Fruit fly (Drosophila melanogaster) whole organism, adult: Measurements from ENCODE around the gene Pfas.

Experiments used
- CG11617 ChIP-seq: fragments of 200-800 bp; sonication (Bioruptor generic); optimal IDR thresholded peaks from 2 replicates; lab custom pipeline; 2017; ENCODE audit warnings: mild to moderate bottlenecking, missing biosample characterization, missing genetic modification reagents, missing genetic modification characterization
- CG12768 ChIP-seq: fragments of 200-800 bp; sonication (Bioruptor generic); optimal IDR thresholded peaks from 2 replicates; lab custom pipeline; 2017; ENCODE audit warnings: missing biosample characterization, missing genetic modification characterization, mild to moderate bottlenecking, moderate library complexity, missing genetic modification reagents
- CG14711 ChIP-seq: fragments of 200-800 bp; sonication (Bioruptor generic); optimal IDR thresholded peaks from 2 replicates; lab custom pipeline; 2018; ENCODE audit warnings: missing biosample characterization, mild to moderate bottlenecking, missing genetic modification characterization, moderate library complexity
- CG1620 ChIP-seq: fragments of 200-800 bp; sonication (Bioruptor generic); optimal IDR thresholded peaks from 2 replicates; lab custom pipeline; 2016; ENCODE audit warnings: missing biosample characterization, missing genetic modification characterization
- CG33017 ChIP-seq: fragments of 200-800 bp; sonication (Bioruptor generic); optimal IDR thresholded peaks from 2 replicates; lab custom pipeline; 2018; ENCODE audit warnings: missing biosample characterization, mild to moderate bottlenecking, missing genetic modification characterization, moderate library complexity
- CG5204 ChIP-seq: fragments of 200-800 bp; sonication (Bioruptor generic); optimal IDR thresholded peaks from 2 replicates; lab custom pipeline; 2016; ENCODE audit warnings: missing biosample characterization, missing genetic modification characterization
- CG7045 ChIP-seq: fragments of 200-800 bp; sonication (Bioruptor generic); optimal IDR thresholded peaks from 2 replicates; lab custom pipeline; 2017; ENCODE audit warnings: missing biosample characterization, mild to moderate bottlenecking, missing genetic modification characterization
- CG7101 ChIP-seq: fragments of 200-800 bp; sonication (Bioruptor generic); optimal IDR thresholded peaks from 2 replicates; lab custom pipeline; 2018; ENCODE audit warnings: missing biosample characterization, mild to moderate bottlenecking, missing genetic modification characterization, moderate library complexity
- Clk ChIP-seq: fragments of 200-800 bp; sonication (Bioruptor generic); optimal IDR thresholded peaks from 2 replicates; lab custom pipeline; 2017; ENCODE audit warnings: missing biosample characterization, missing genetic modification characterization
- Crg-1 ChIP-seq: fragments of 200-800 bp; sonication (Bioruptor generic); optimal IDR thresholded peaks from 2 replicates; lab custom pipeline; 2016; ENCODE audit warnings: missing biosample characterization, missing genetic modification characterization
- Hr96 ChIP-seq: fragments of 200-800 bp; sonication (Bioruptor generic); optimal IDR thresholded peaks from 2 replicates; lab custom pipeline; 2016; ENCODE audit warnings: missing biosample characterization, missing genetic modification characterization
- Mnt ChIP-seq: fragments of 200-800 bp; sonication (Bioruptor generic); optimal IDR thresholded peaks from 2 replicates; lab custom pipeline; 2016; ENCODE audit warnings: missing biosample characterization, mild to moderate bottlenecking, missing genetic modification characterization
- bab1 ChIP-seq: fragments of 200-800 bp; sonication (Bioruptor generic); optimal IDR thresholded peaks from 3 replicates; lab custom pipeline; 2019; ENCODE audit warnings: missing biosample characterization, mild to moderate bottlenecking, missing genetic modification characterization, moderate library complexity
- cic ChIP-seq: fragments of 200-800 bp; sonication (Bioruptor generic); optimal IDR thresholded peaks from 2 replicates; lab custom pipeline; 2017; ENCODE audit warnings: missing biosample characterization, mild to moderate bottlenecking, missing genetic modification characterization, moderate library complexity
- cnc ChIP-seq, 2 experiments: fragments of >200 bp; optimal IDR thresholded peaks; 2 replicates each; lab custom pipeline; 2017
- kay ChIP-seq: fragments of 200-800 bp; sonication (Bioruptor generic); peaks from one replicate; lab custom pipeline; 2016; ENCODE audit warnings: missing biosample characterization, missing genetic modification characterization, borderline replicate concordance
- ovo ChIP-seq: fragments of 200-800 bp; sonication (Bioruptor generic); optimal IDR thresholded peaks from 2 replicates; lab custom pipeline; 2016; ENCODE audit warnings: missing biosample characterization, missing genetic modification characterization
- pad ChIP-seq: fragments of 200-800 bp; sonication (Bioruptor generic); optimal IDR thresholded peaks from 3 replicates; lab custom pipeline; 2017; ENCODE audit warnings: missing biosample characterization, missing genetic modification characterization, mild to moderate bottlenecking, moderate library complexity, missing genetic modification reagents
- tj ChIP-seq: fragments of 200-800 bp; sonication (Bioruptor generic); optimal IDR thresholded peaks from 3 replicates; lab custom pipeline; 2017; ENCODE audit warnings: missing biosample characterization, mild to moderate bottlenecking, missing genetic modification characterization, moderate library complexity
- toe ChIP-seq: fragments of 200-800 bp; sonication (Bioruptor generic); optimal IDR thresholded peaks from 2 replicates; lab custom pipeline; 2016; ENCODE audit warnings: missing biosample characterization, missing genetic modification characterization

Gene Pfas

DNA sequence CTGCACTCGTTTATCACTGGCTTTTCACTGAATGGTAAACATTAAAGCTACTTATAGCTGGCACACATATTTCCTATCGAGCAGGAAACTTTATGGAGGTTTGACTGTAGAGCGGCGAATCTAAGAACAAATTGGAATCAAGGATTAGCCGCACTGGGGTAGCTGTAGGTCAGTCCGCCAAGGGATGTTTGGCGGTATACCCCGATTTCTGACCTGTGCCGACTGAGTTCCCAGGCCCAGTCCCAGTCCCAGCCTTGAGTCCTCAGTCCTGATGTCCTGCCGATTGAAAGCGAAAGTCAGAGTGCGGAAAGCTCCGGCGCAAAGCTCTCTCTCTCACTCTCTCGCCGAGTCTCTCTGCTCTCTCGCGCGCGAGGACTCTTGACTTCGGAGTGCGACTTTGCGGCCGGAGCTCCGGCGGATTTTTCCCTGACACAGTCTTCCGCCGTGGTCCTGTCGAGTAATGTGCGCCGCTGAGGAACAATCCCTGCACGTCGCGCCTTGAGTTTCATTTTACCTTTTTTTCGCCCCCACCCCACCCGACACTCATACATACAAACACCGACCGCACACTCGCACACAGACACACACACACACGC is 8.1 kb upstream of the Pfas start, which contains the start of gene CG13995:
TSS of gene CG13995 (plus strand) at position 429 of the 596 bp plus-strand sequence.
- TF ChIP-seq bab1 (GFP tag; lab: Kevin White, UChicago) (no peak), CG12768 (GFP tag; lab: Kevin White, UChicago) (no peak), CG11617 (GFP tag; lab: Kevin White, UChicago) (no peak), CG7101 (tag; lab: Kevin White, UChicago) (no peak), CG33017 (no peak), CG5204 (GFP tag; lab: Kevin White, UChicago) (no peak), CG14711 (tag; lab: Kevin White, UChicago) (no peak), Crg-1 (no peak), Clk (GFP tag; lab: Kevin White, UChicago) (no peak), kay (GFP tag; lab: Kevin White, UChicago) (no peak), cnc (optimal IDR thresholded peaks at IDR 0.05; lab: Kevin White, UChicago) (no peak), cic (no peak)

DNA sequence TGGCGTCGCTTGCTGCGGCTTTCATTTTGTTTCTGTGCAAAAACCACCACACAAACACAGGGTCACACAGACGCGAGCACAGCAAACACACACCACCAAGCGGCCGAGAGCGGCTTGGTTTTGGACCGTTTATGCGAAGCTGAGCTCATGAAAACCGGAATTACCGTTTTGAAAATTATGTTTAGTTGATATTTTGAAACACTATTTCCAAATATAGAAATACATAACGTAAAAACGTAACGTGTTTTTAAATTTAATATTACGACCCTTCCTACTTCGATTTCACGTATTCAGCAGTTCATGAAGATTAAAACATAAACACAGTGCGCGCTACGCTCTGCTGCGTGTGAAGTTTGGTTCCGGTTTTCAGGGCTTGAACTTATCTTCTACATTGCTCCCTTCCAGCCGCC is 5.4 kb upstream of the Pfas start:
- peak; percentile 71 for TF ChIP-seq tj (GFP tag; lab: Kevin White, UChicago)
- peak; percentile 47 for TF ChIP-seq Clk (GFP tag; lab: Kevin White, UChicago)
- peak; percentile 94 for TF ChIP-seq CG7045 (GFP tag; lab: Kevin White, UChicago)
- peak; percentile 90 for TF ChIP-seq CG12768 (GFP tag; lab: Kevin White, UChicago)
- TF ChIP-seq CG5204 (GFP tag; lab: Kevin White, UChicago): no peak
- peak; percentile 57 for TF ChIP-seq CG1620
- TF ChIP-seq Crg-1: peak; percentile 34
- TF ChIP-seq bab1 (GFP tag; lab: Kevin White, UChicago): peak; percentile 95
- TF ChIP-seq CG11617 (GFP tag; lab: Kevin White, UChicago): peak; percentile 94
- peak; percentile 3 for TF ChIP-seq ovo (GFP tag; lab: Kevin White, UChicago)
- no peak for TF ChIP-seq kay (GFP tag; lab: Kevin White, UChicago)
- TF ChIP-seq pad (GFP tag; lab: Kevin White, UChicago): peak; percentile 59
- peak; percentile 60 for TF ChIP-seq cic
- TF ChIP-seq CG14711 (tag; lab: Kevin White, UChicago): peak; percentile 88
- peak; percentile 90 for TF ChIP-seq toe
- TF ChIP-seq CG33017: peak; percentile 96
- no peak for TF ChIP-seq cnc (optimal IDR thresholded peaks at IDR 0.05; lab: Kevin White, UChicago)
- peak; percentile 66 for TF ChIP-seq Mnt (GFP tag; lab: Kevin White, UChicago)
- TF ChIP-seq Hr96 (GFP tag; lab: Kevin White, UChicago): peak; percentile 95
- TF ChIP-seq CG7101 (tag; lab: Kevin White, UChicago): peak; percentile 94

DNA sequence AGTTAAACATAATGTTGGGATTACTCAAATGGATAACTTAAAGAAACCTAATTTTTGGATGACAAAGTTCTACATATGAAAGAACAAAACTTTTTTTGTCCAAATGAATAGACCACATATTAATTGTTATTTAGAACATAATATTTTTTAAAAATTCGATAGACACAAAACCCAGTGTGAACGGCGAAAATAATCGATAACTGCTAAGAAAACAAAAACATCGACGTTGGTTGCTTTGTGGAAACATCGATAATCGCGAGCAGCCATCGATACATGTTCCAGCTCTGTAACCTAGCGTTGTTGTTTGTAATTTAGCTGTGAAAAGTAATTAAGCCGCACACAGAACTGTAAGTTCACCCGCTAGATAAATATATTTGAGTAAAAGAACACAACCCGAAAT is 4.7 kb upstream of the Pfas start, which contains the start of gene CG9135:
TSS of gene CG9135 (plus strand) at position 226 of the 400 bp plus-strand sequence.
- no peak for TF ChIP-seq Hr96 (GFP tag; lab: Kevin White, UChicago)
- TF ChIP-seq tj (GFP tag; lab: Kevin White, UChicago): no peak
- TF ChIP-seq bab1 (GFP tag; lab: Kevin White, UChicago): peak; percentile 24
- no peak for TF ChIP-seq ovo (GFP tag; lab: Kevin White, UChicago)
- no peak for TF ChIP-seq Crg-1
- TF ChIP-seq CG7101 (tag; lab: Kevin White, UChicago): no peak

DNA sequence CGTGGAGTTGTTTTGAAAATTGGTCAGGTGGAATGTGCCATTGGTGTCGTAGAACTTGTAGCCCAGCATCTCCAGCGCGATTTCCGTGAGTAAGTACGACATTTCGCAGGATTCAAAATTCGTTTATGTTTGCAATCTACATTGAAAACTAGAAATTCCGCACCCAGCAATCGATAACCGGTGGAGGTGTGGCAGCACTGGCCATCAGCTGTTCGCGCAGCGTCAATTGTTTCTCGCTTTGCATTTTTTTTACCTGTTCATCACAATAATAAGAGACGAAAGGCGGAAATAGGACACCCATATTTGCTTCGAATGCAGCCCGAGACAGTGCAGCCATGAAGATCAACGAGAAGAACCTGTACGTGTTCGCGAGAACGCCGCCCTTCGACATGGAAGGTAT is 2.7 kb upstream of the Pfas start, which contains the start of the genes CG34179 and slmo:
TSS of gene CG34179 (minus strand) at position 165 of the 400 bp plus-strand sequence.
TSS of gene slmo (minus strand) at position 165 of the 400 bp plus-strand sequence.
- TF ChIP-seq tj (GFP tag; lab: Kevin White, UChicago) (peak; percentile 84), Crg-1 (no peak)

DNA sequence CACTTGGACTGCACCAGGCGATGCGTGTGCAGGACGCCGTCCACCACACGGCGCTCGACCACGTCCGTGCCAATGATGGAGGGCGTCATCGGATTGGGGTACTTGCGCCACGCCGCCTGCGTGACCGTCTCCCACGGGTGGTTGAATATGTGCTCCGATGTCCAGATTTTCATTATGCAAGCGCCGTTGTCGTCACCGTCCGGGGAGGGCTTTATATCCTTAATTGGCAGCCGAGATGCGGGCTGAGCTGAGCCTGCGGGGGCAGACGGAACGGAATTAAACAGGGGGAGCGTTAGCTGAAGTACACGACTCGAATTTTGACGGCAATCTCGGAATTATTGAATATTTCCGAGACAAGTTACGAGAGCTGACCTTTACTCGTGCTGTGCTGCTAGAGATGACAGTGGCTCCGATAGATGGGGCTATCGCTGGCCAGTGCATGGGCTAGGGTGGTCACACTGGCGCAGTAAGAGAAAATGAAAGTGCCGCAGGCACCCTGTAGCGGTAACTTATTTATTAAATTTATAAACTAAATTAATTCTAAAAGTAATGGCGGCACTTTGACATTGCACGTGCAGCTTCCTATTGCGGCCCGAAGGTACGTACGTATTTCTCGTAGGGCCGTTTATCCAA is 1.8 kb upstream of the Pfas start, which contains the start of gene IPIP:
TSS of gene IPIP (plus strand) at position 475 of the 633 bp plus-strand sequence.
- peak; percentile 91 for TF ChIP-seq Mnt (GFP tag; lab: Kevin White, UChicago)
- no peak for TF ChIP-seq toe
- peak; percentile 25 for TF ChIP-seq tj (GFP tag; lab: Kevin White, UChicago)
- peak; percentile 43 for TF ChIP-seq ovo (GFP tag; lab: Kevin White, UChicago)
- no peak for TF ChIP-seq Clk (GFP tag; lab: Kevin White, UChicago)
- TF ChIP-seq CG11617 (GFP tag; lab: Kevin White, UChicago): peak; percentile 35
- peak; percentile 32 for TF ChIP-seq CG12768 (GFP tag; lab: Kevin White, UChicago)
- no peak for TF ChIP-seq CG5204 (GFP tag; lab: Kevin White, UChicago)
- peak; percentile 54 for TF ChIP-seq CG7101 (tag; lab: Kevin White, UChicago)
- TF ChIP-seq kay (GFP tag; lab: Kevin White, UChicago): no peak
- TF ChIP-seq Crg-1: no peak
- no peak for TF ChIP-seq cnc (optimal IDR thresholded peaks at IDR 0.05; lab: Kevin White, UChicago)
- peak; percentile 72 for TF ChIP-seq bab1 (GFP tag; lab: Kevin White, UChicago)
- peak; percentile 20 for TF ChIP-seq CG14711 (tag; lab: Kevin White, UChicago)
- no peak for TF ChIP-seq CG33017
- peak; percentile 17 for TF ChIP-seq CG1620
- peak; percentile 3 for TF ChIP-seq Hr96 (GFP tag; lab: Kevin White, UChicago)
- TF ChIP-seq CG7045 (GFP tag; lab: Kevin White, UChicago): no peak
- TF ChIP-seq pad (GFP tag; lab: Kevin White, UChicago): peak; percentile 44
- TF ChIP-seq cic: peak; percentile 2

DNA sequence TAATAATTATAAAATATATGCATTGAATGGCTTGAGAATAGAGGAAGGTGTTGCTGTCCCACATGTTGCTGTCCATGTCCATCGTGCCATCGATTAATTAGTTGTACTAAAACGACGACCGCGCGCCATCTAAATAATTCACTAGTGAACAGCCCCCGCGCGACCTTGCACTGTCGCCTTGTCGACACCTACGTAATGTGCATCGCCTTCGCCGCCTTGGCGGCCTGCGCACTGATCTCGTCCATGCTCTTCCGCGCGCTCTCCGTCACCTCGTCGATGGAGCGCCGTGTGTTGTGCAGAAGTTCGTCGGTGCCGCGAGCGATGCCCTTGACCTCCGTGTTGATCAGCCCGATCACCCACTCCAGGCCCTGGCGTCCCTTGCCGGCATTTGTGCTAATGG is 1.0 kb upstream of the Pfas start:
- no peak for TF ChIP-seq Clk (GFP tag; lab: Kevin White, UChicago)
- no peak for TF ChIP-seq ovo (GFP tag; lab: Kevin White, UChicago)
- TF ChIP-seq Mnt (GFP tag; lab: Kevin White, UChicago): no peak
- no peak for TF ChIP-seq tj (GFP tag; lab: Kevin White, UChicago)
- no peak for TF ChIP-seq Hr96 (GFP tag; lab: Kevin White, UChicago)
- TF ChIP-seq pad (GFP tag; lab: Kevin White, UChicago): no peak
